Fruit fly (Drosophila melanogaster) whole organism, embryonic: ENCODE data around the gene CG8312.

Source experiments
- Bteb2 ChIP-seq: fragments of 200-800 bp; sonication (Bioruptor generic); optimal IDR thresholded peaks from 2 replicates; lab custom pipeline; 2016; ENCODE audit warnings: missing biosample characterization, missing genetic modification characterization
- CG11247 ChIP-seq: fragments of 200-800 bp; sonication (Bioruptor generic); IDR thresholded peaks from 2 replicates; pipeline ENCODE4 v1.3.6; 2022; ENCODE audit warnings: missing biosample characterization, missing genetic modification characterization
- CG12744 ChIP-seq: fragments of 200-800 bp; sonication (Bioruptor generic); optimal IDR thresholded peaks from 2 replicates; lab custom pipeline; 2016; ENCODE audit warnings: missing biosample characterization, missing genetic modification characterization
- CG13424 ChIP-seq: fragments of 200-800 bp; sonication (Bioruptor generic); optimal IDR thresholded peaks from 2 replicates; lab custom pipeline; 2019; ENCODE audit warnings: missing biosample characterization, mild to moderate bottlenecking, missing genetic modification characterization, moderate library complexity
- CG17385 ChIP-seq: fragments of 200-800 bp; sonication (Bioruptor generic); optimal IDR thresholded peaks from 3 replicates; lab custom pipeline; 2018; ENCODE audit warnings: missing biosample characterization, mild to moderate bottlenecking, missing genetic modification characterization
- CG17568 ChIP-seq: fragments of 200-800 bp; sonication (Bioruptor generic); optimal IDR thresholded peaks from 2 replicates; lab custom pipeline; 2018; ENCODE audit warnings: missing biosample characterization, mild to moderate bottlenecking, missing genetic modification characterization, moderate library complexity
- CG1832 ChIP-seq: fragments of 200-800 bp; sonication (Bioruptor generic); optimal IDR thresholded peaks from 2 replicates; lab custom pipeline; 2017; ENCODE audit warnings: missing biosample characterization, mild to moderate bottlenecking, missing genetic modification characterization, inconsistent platforms
- CG18764 ChIP-seq: fragments of 200-800 bp; sonication (Bioruptor generic); optimal IDR thresholded peaks from 3 replicates; lab custom pipeline; 2016; ENCODE audit warnings: missing biosample characterization, missing genetic modification characterization
- CG2129 ChIP-seq: fragments of 200-800 bp; sonication (Bioruptor generic); IDR thresholded peaks from 2 replicates; pipeline ENCODE4 v1.3.6; 2022; ENCODE audit warnings: missing biosample characterization, missing genetic modification characterization; ENCODE audit not compliant: partially characterized antibody
- CG2678 ChIP-seq: fragments of 200-800 bp; sonication (Bioruptor generic); optimal IDR thresholded peaks from 3 replicates; lab custom pipeline; 2019; ENCODE audit warnings: missing biosample characterization, mild to moderate bottlenecking, missing genetic modification characterization, moderate library complexity
- CG30020 ChIP-seq: fragments of 200-800 bp; optimal IDR thresholded peaks from 2 replicates; lab custom pipeline; 2019; ENCODE audit warnings: missing biosample characterization, mild to moderate bottlenecking, missing genetic modification characterization, moderate library complexity
- CG31441 ChIP-seq: fragments of 200-800 bp; sonication (Bioruptor generic); IDR thresholded peaks from 2 replicates; pipeline ENCODE4 v1.3.6; 2022; ENCODE audit warnings: missing biosample characterization, missing genetic modification characterization
- CG6765 ChIP-seq: fragments of 200-800 bp; sonication (Bioruptor generic); optimal IDR thresholded peaks from 3 replicates; lab custom pipeline; 2017; ENCODE audit warnings: missing biosample characterization, mild to moderate bottlenecking, missing genetic modification characterization
- CG6813 ChIP-seq: fragments of 200-800 bp; sonication (Bioruptor generic); optimal IDR thresholded peaks from 2 replicates; lab custom pipeline; 2017; ENCODE audit warnings: missing biosample characterization, missing genetic modification characterization, mild to moderate bottlenecking, moderate library complexity, missing genetic modification reagents
- CG7271 ChIP-seq: fragments of 200-800 bp; sonication (Bioruptor generic); optimal IDR thresholded peaks from 2 replicates; lab custom pipeline; 2018; ENCODE audit warnings: missing biosample characterization, mild to moderate bottlenecking, missing genetic modification characterization, moderate library complexity
- CG8089 ChIP-seq: fragments of 200-800 bp; sonication (Bioruptor generic); optimal IDR thresholded peaks from 3 replicates; lab custom pipeline; 2016; ENCODE audit warnings: missing biosample characterization, missing genetic modification characterization
- CG9437 ChIP-seq: fragments of 200-800 bp; sonication (Bioruptor generic); optimal IDR thresholded peaks from 2 replicates; lab custom pipeline; 2018; ENCODE audit warnings: missing biosample characterization, mild to moderate bottlenecking, missing genetic modification characterization
- D ChIP-seq, 2 experiments: fragments of 200-800 bp in 1 of 2; fragments of >200 bp in 1 of 2; sonication (Bioruptor generic) in 1 of 2; optimal IDR thresholded peaks; 2 replicates in 1 of 2; 3 replicates in 1 of 2; lab custom pipeline; 2017; ENCODE audit warnings: mild to moderate bottlenecking in 1 of 2, missing biosample characterization in 1 of 2, missing genetic modification characterization in 1 of 2, missing genetic modification reagents in 1 of 2
- ERR ChIP-seq: fragments of 200-800 bp; sonication (Bioruptor generic); optimal IDR thresholded peaks from 2 replicates; lab custom pipeline; 2016; ENCODE audit warnings: missing biosample characterization, missing genetic modification characterization
- GATAe ChIP-seq: fragments of 200-800 bp; sonication (Bioruptor generic); conservative IDR thresholded peaks from 2 replicates; pipeline ENCODE4 v1.3.6; 2022; ENCODE audit warnings: missing biosample characterization, missing genetic modification characterization
- HHEX ChIP-seq: fragments of 200-800 bp; sonication (Bioruptor generic); optimal IDR thresholded peaks from 3 replicates; lab custom pipeline; 2017; ENCODE audit warnings: missing biosample characterization, mild to moderate bottlenecking, missing genetic modification characterization, missing genetic modification reagents
- Hr3 ChIP-seq: fragments of 200-800 bp; sonication (Bioruptor generic); optimal IDR thresholded peaks from 3 replicates; lab custom pipeline; 2016; ENCODE audit warnings: missing biosample characterization, missing genetic modification characterization
- Side ChIP-seq: fragments of 200-800 bp; sonication (Bioruptor generic); optimal IDR thresholded peaks from 2 replicates; lab custom pipeline; 2016; ENCODE audit warnings: missing biosample characterization, missing genetic modification characterization
- Stat92E ChIP-seq, 3 experiments: fragments of >200 bp in 2 of 3; fragments of 200-800 bp in 1 of 3; sonication (Bioruptor generic) in 1 of 3; optimal IDR thresholded peaks; 2 replicates each; lab custom pipeline; 2017 to 2019; ENCODE audit warnings: missing biosample characterization in 3 of 3, missing genetic modification characterization in 3 of 3, mild to moderate bottlenecking in 1 of 3, moderate library complexity in 1 of 3
- al ChIP-seq: fragments of 200-800 bp; sonication (Bioruptor generic); IDR thresholded peaks from 2 replicates; pipeline ENCODE4 v1.3.6; 2022; ENCODE audit warnings: missing biosample characterization, missing genetic modification characterization
- ato ChIP-seq: fragments of 200-800 bp; sonication (Bioruptor generic); IDR thresholded peaks from 2 replicates; pipeline ENCODE4 v1.3.6; 2022; ENCODE audit warnings: missing biosample characterization, missing genetic modification characterization; ENCODE audit not compliant: partially characterized antibody
- cas ChIP-seq: fragments of 200-800 bp; sonication (Bioruptor generic); IDR thresholded peaks from 2 replicates; pipeline ENCODE4 v1.3.6; 2022; ENCODE audit warnings: missing biosample characterization, missing genetic modification characterization
- chif ChIP-seq, 2 experiments: fragments of 200-800 bp; sonication (Bioruptor generic); optimal IDR thresholded peaks; 3 replicates each; lab custom pipeline; 2016; ENCODE audit warnings: missing biosample characterization in 2 of 2, missing genetic modification characterization in 2 of 2
- corto ChIP-seq: fragments of 200-800 bp; sonication (Bioruptor generic); optimal IDR thresholded peaks from 2 replicates; lab custom pipeline; 2016; ENCODE audit warnings: missing biosample characterization, mild to moderate bottlenecking, missing genetic modification characterization, moderate library complexity
- dmrt11E ChIP-seq: fragments of 200-800 bp; sonication (Bioruptor generic); optimal IDR thresholded peaks from 3 replicates; lab custom pipeline; 2018; ENCODE audit warnings: missing biosample characterization, mild to moderate bottlenecking, missing genetic modification characterization, moderate library complexity
- ewg ChIP-seq: fragments of 200-800 bp; sonication (Bioruptor generic); optimal IDR thresholded peaks from 3 replicates; lab custom pipeline; 2017; ENCODE audit warnings: mild to moderate bottlenecking, missing biosample characterization, missing genetic modification reagents, missing genetic modification characterization
- exex ChIP-seq: fragments of 200-800 bp; sonication (Bioruptor generic); optimal IDR thresholded peaks from 4 replicates; lab custom pipeline; 2018; ENCODE audit warnings: missing biosample characterization, mild to moderate bottlenecking, missing genetic modification characterization, moderate library complexity
- fd96Cb ChIP-seq: fragments of 200-800 bp; sonication (Bioruptor generic); optimal IDR thresholded peaks from 2 replicates; lab custom pipeline; 2018; ENCODE audit warnings: missing biosample characterization, mild to moderate bottlenecking, missing genetic modification characterization, moderate library complexity
- fru ChIP-seq: fragments of >200 bp; optimal IDR thresholded peaks from 2 replicates; lab custom pipeline; 2017
- gem ChIP-seq: fragments of 200-800 bp; sonication (Bioruptor generic); optimal IDR thresholded peaks from 2 replicates; lab custom pipeline; 2019; ENCODE audit warnings: missing biosample characterization, mild to moderate bottlenecking, missing genetic modification characterization, moderate library complexity
- inv ChIP-seq: fragments of 200-800 bp; sonication (Bioruptor generic); IDR thresholded peaks from 2 replicates; pipeline ENCODE4 v1.3.6; 2022; ENCODE audit warnings: missing biosample characterization, missing genetic modification characterization; ENCODE audit not compliant: partially characterized antibody
- kay ChIP-seq: fragments of 200-800 bp; sonication (Bioruptor generic); optimal IDR thresholded peaks from 2 replicates; lab custom pipeline; 2016; ENCODE audit warnings: missing biosample characterization, missing genetic modification characterization
- lbe ChIP-seq: fragments of 200-800 bp; sonication (Bioruptor generic); optimal IDR thresholded peaks from 2 replicates; lab custom pipeline; 2016; ENCODE audit warnings: missing biosample characterization, mild to moderate bottlenecking, missing genetic modification characterization
- mld ChIP-seq: fragments of 200-800 bp; sonication (Bioruptor generic); IDR thresholded peaks from 3 replicates; pipeline ENCODE4 v1.3.6; 2022; ENCODE audit warnings: missing biosample characterization, missing genetic modification characterization; ENCODE audit not compliant: partially characterized antibody
- pb ChIP-seq: fragments of 200-800 bp; sonication (Bioruptor generic); optimal IDR thresholded peaks from 3 replicates; lab custom pipeline; 2016; ENCODE audit warnings: missing biosample characterization, missing genetic modification characterization
- repo ChIP-seq: fragments of 200-800 bp; sonication (Bioruptor generic); optimal IDR thresholded peaks from 2 replicates; lab custom pipeline; 2016; ENCODE audit warnings: missing biosample characterization, missing genetic modification characterization
- ro ChIP-seq: fragments of 200-800 bp; sonication (Bioruptor generic); IDR thresholded peaks from 2 replicates; pipeline ENCODE4 v1.3.6; 2022; ENCODE audit warnings: missing biosample characterization, missing genetic modification characterization
- run ChIP-seq: fragments of 200-800 bp; sonication (Bioruptor generic); optimal IDR thresholded peaks from 3 replicates; lab custom pipeline; 2018; ENCODE audit warnings: missing biosample characterization, mild to moderate bottlenecking, missing genetic modification characterization
- sens ChIP-seq: fragments of 200-800 bp; sonication (Bioruptor generic); peaks from one replicate; lab custom pipeline; 2016; ENCODE audit warnings: missing biosample characterization, missing genetic modification characterization
- shn ChIP-seq: fragments of 200-800 bp; sonication (Bioruptor generic); optimal IDR thresholded peaks from 3 replicates; lab custom pipeline; 2016; ENCODE audit warnings: missing biosample characterization, missing genetic modification characterization
- trh ChIP-seq: fragments of 200-800 bp; sonication (Bioruptor generic); optimal IDR thresholded peaks from 2 replicates; lab custom pipeline; 2016; ENCODE audit warnings: missing biosample characterization, missing genetic modification characterization
- unc-4 ChIP-seq: fragments of 200-800 bp; sonication (Bioruptor generic); IDR thresholded peaks from 2 replicates; pipeline ENCODE4 v1.3.6; 2022; ENCODE audit warnings: missing biosample characterization, missing genetic modification characterization; ENCODE audit not compliant: partially characterized antibody
- unpg ChIP-seq: fragments of 200-800 bp; sonication (Bioruptor generic); optimal IDR thresholded peaks from 3 replicates; lab custom pipeline; 2018; ENCODE audit warnings: missing biosample characterization, mild to moderate bottlenecking, missing genetic modification characterization, moderate library complexity
- vfl ChIP-seq: fragments of 200-800 bp; sonication (Bioruptor generic); optimal IDR thresholded peaks from 2 replicates; lab custom pipeline; 2016; ENCODE audit warnings: missing biosample characterization, missing genetic modification characterization
- zf30C ChIP-seq: fragments of 200-800 bp; sonication (Bioruptor generic); optimal IDR thresholded peaks from 3 replicates; lab custom pipeline; 2018; ENCODE audit warnings: missing biosample characterization, mild to moderate bottlenecking, missing genetic modification characterization

CG8312 gene

DNA sequence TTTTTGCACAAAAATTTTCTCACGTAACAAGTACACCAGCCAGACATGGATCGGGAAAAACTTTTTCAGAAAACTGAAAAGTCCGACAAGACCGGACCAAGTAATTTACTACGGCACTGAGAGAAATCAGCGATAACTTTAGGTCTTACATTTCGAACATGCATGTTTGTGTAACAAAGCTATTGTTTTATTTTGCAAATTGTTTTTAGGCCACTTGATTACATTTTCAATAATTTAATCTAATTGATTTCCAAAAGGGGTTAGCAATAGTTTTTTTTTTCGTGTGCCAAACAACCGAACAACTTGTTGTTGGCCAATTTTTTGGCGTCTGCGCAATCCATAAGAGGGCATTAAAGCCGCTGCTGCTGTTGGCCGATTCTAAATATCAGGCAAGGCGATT, 22.0 kb downstream of the CG8312 start (continued):
- TF ChIP-seq CG9437 (peak; percentile 39), Hr3 (GFP tag; lab: Kevin White, UChicago) (peak; percentile 45), CG13424 (peak; percentile 20), CG6765 (GFP tag; lab: Kevin White, UChicago) (no peak), unpg (GFP tag; lab: Kevin White, UChicago) (peak; percentile 67), ewg (peak; percentile 65), fru (lab: Kevin White, UChicago) (no peak), CG31441 (peak; percentile 70), CG12744 (GFP tag; lab: Kevin White, UChicago) (peak; percentile 12), al (GFP tag; lab: Robert Waterston, UW) (no peak; the same call in 1 of the 2 replicates), CG18764 (GFP tag; lab: Kevin White, UChicago) (peak; percentile 34), chif (GFP tag; optimal IDR thresholded peaks at IDR 0.05; lab: Kevin White, UChicago) (peak in 1 of 2 experiments; percentile 38), Stat92E (GFP tag; optimal IDR thresholded peaks at IDR 0.05; lab: Kevin White, UChicago) (no peak), kay (GFP tag; lab: Kevin White, UChicago) (peak; percentile 36), lbe (GFP tag; lab: Kevin White, UChicago) (peak; percentile 79), fd96Cb (peak; percentile 66), unc-4 (no peak), dmrt11E (tag; lab: Kevin White, UChicago) (peak; percentile 5), CG30020 (no peak), GATAe (GFP tag; lab: Robert Waterston, UW) (no peak), Side (GFP tag; lab: Kevin White, UChicago) (peak; percentile 43), run (tag; lab: Kevin White, UChicago) (peak; percentile 10), ERR (GFP tag; lab: Kevin White, UChicago) (peak; percentile 24), CG2129 (GFP tag; lab: Robert Waterston, UW) (no peak), CG2678 (tag; lab: Kevin White, UChicago) (peak; percentile 69), sens (GFP tag; lab: Kevin White, UChicago) (peak; percentile 95), corto (GFP tag; lab: Kevin White, UChicago) (peak; percentile 66), gem (tag; lab: Kevin White, UChicago) (peak; percentile 77), HHEX (GFP tag; lab: Kevin White, UChicago) (peak; percentile 62), shn (GFP tag; lab: Kevin White, UChicago) (no peak), CG8089 (GFP tag; lab: Kevin White, UChicago) (peak; percentile 36), D (optimal IDR thresholded peaks at IDR 0.05; lab: Kevin White, UChicago) (no peak), D (GFP tag; optimal IDR thresholded peaks at IDR 0.05; lab: Kevin White, UChicago) (peak; percentile 22), CG6813 (GFP tag; lab: Kevin White, UChicago) (peak; percentile 61), ro (GFP tag; lab: Robert Waterston, UW) (no peak), Bteb2 (GFP tag; lab: Kevin White, UChicago) (peak; percentile 40), mld (GFP tag; lab: Robert Waterston, UW) (no peak), ato (GFP tag; lab: Robert Waterston, UW) (no peak), CG17568 (GFP tag; lab: Kevin White, UChicago) (no peak), pb (GFP tag; lab: Kevin White, UChicago) (peak; percentile 22), repo (GFP tag; lab: Kevin White, UChicago) (no peak), CG1832 (GFP tag; lab: Kevin White, UChicago) (no peak), zf30C (GFP tag; lab: Kevin White, UChicago) (no peak), CG11247 (GFP tag; lab: Robert Waterston, UW) (0 out of 2 replicates have a peak, but pooled peaks have one; percentile 34), vfl (no peak), trh (GFP tag; lab: Kevin White, UChicago) (no peak), CG17385 (GFP tag; lab: Kevin White, UChicago) (peak; percentile 10), CG7271 (tag; lab: Kevin White, UChicago) (no peak), inv (GFP tag; lab: Robert Waterston, UW) (no peak), cas (GFP tag; lab: Robert Waterston, UW) (no peak), exex (tag; lab: Kevin White, UChicago) (no peak)
